Fruit fly (Drosophila melanogaster): ENCODE results near the gene Spn77Bb.

Spn77Bb gene

dm6 chr3L:20276615-20277014 is 44.1 kb upstream of the Spn77Bb start (continued):
- TF ChIP-seq hb (GFP tag; IDR thresholded peaks at IDR 0.05; ENCODE audit: partially characterized antibody) = no peak
- peak; percentile 24; the same call in 1 of the 3 replicates for TF ChIP-seq CG11560 (tag; IDR thresholded peaks at IDR 0.05)
- TF ChIP-seq Max (GFP tag; optimal IDR thresholded peaks at IDR 0.05) = peak; percentile 2
- no peak for TF ChIP-seq tup (GFP tag; optimal IDR thresholded peaks at IDR 0.05)
- TF ChIP-seq bcd (GFP tag; optimal IDR thresholded peaks at IDR 0.05) = peak; percentile 37
- peak; percentile 7 for TF ChIP-seq CG13296 (GFP tag; optimal IDR thresholded peaks at IDR 0.05)
- TF ChIP-seq fd96Cb (tag; optimal IDR thresholded peaks at IDR 0.05) = peak; percentile 45
- peak; percentile 65 for TF ChIP-seq row (GFP tag; IDR thresholded peaks at IDR 0.05)
- TF ChIP-seq CG12219 (GFP tag; optimal IDR thresholded peaks at IDR 0.05) = peak; percentile 22
- TF ChIP-seq GATAe (GFP tag; conservative IDR thresholded peaks at IDR 0.05) = no peak
- TF ChIP-seq CG6689 (GFP tag; IDR thresholded peaks at IDR 0.05) = 0 out of 2 replicates have a peak, but pooled peaks have one; percentile 39
- TF ChIP-seq nau (GFP tag; optimal IDR thresholded peaks at IDR 0.05) = peak; percentile 29
- TF ChIP-seq CG9727 (GFP tag; optimal IDR thresholded peaks at IDR 0.05) = peak; percentile 24
- TF ChIP-seq CG32772 (GFP tag; IDR thresholded peaks at IDR 0.05) = peak; percentile 42; the same call in 1 of the 2 replicates
- peak; percentile 39 for TF ChIP-seq CHES-1-like (GFP tag; optimal IDR thresholded peaks at IDR 0.05)
- TF ChIP-seq CG10654 (GFP tag; optimal IDR thresholded peaks at IDR 0.05) = no peak
- TF ChIP-seq CoRest (tag; optimal IDR thresholded peaks at IDR 0.05) = peak; percentile 39
- TF ChIP-seq HLH54F (GFP tag; optimal IDR thresholded peaks at IDR 0.05) = peak; percentile 20
- TF ChIP-seq lola (GFP tag; optimal IDR thresholded peaks at IDR 0.05) = no peak
- TF ChIP-seq CG30431 (GFP tag; optimal IDR thresholded peaks at IDR 0.05) = no peak
- TF ChIP-seq pan (optimal IDR thresholded peaks at IDR 0.05) = no peak
- TF ChIP-seq pan (GFP tag; optimal IDR thresholded peaks at IDR 0.05 in 1 of 2, IDR thresholded peaks at IDR 0.05 in 1 of 2) = peak in 1 of 2 experiments; percentile 65
- peak; percentile 18 for TF ChIP-seq emc (GFP tag; optimal IDR thresholded peaks at IDR 0.05)
- peak; percentile 66 for TF ChIP-seq Ets65A (GFP tag)
- no peak for TF ChIP-seq CG12236 (GFP tag; optimal IDR thresholded peaks at IDR 0.05)
- TF ChIP-seq Dref (GFP tag; IDR thresholded peaks at IDR 0.05) = no peak; the same call in 1 of the 2 replicates
- TF ChIP-seq Oli (tag; optimal IDR thresholded peaks at IDR 0.05) = peak; percentile 47
- peak; percentile 52 for TF ChIP-seq Rfx (GFP tag; IDR thresholded peaks at IDR 0.05)
- TF ChIP-seq sob (GFP tag; IDR thresholded peaks at IDR 0.05) = peak; percentile 54
- TF ChIP-seq Optix (GFP tag; IDR thresholded peaks at IDR 0.05) = no peak
- peak; percentile 27 for TF ChIP-seq zfh2 (GFP tag; optimal IDR thresholded peaks at IDR 0.05)
- peak; percentile 54 for TF ChIP-seq HLH3B (GFP tag; IDR thresholded peaks at IDR 0.05)
- peak; percentile 7 for TF ChIP-seq nerfin-1 (tag; optimal IDR thresholded peaks at IDR 0.05)
- peak; percentile 16 for TF ChIP-seq CG12659 (GFP tag; optimal IDR thresholded peaks at IDR 0.05)
- TF ChIP-seq tap (tag; optimal IDR thresholded peaks at IDR 0.05) = peak; percentile 17
- peak; percentile 30 for TF ChIP-seq CG8924 (tag; optimal IDR thresholded peaks at IDR 0.05)
- peak; percentile 12 for TF ChIP-seq nmo (GFP tag; optimal IDR thresholded peaks at IDR 0.05)
- peak; percentile 45 for TF ChIP-seq Fer3 (tag; optimal IDR thresholded peaks at IDR 0.05)
- TF ChIP-seq CG10209 (GFP tag; optimal IDR thresholded peaks at IDR 0.05) = peak; percentile 14
- TF ChIP-seq pnt (GFP tag; optimal IDR thresholded peaks at IDR 0.05) = peak; percentile 62
- TF ChIP-seq CG7839 (tag; optimal IDR thresholded peaks at IDR 0.05) = peak; percentile 63
- peak; percentile 17 to 20 for TF ChIP-seq chif (GFP tag; optimal IDR thresholded peaks at IDR 0.05)
- TF ChIP-seq tgo (GFP tag; IDR thresholded peaks at IDR 0.05) = peak; percentile 53; the same call in 2 of the 3 replicates
- peak; percentile 20 for TF ChIP-seq en (GFP tag; optimal IDR thresholded peaks at IDR 0.05)
- peak; percentile 52 for TF ChIP-seq CG12391 (tag; optimal IDR thresholded peaks at IDR 0.05)
- no peak for TF ChIP-seq CG4404 (GFP tag; IDR thresholded peaks at IDR 0.05)
- peak; percentile 8 to 66 for TF ChIP-seq Hr51 (GFP tag; optimal IDR thresholded peaks at IDR 0.05)
- peak; percentile 28 for TF ChIP-seq crc (GFP tag; optimal IDR thresholded peaks at IDR 0.05)
- no peak for TF ChIP-seq sna (GFP tag; IDR thresholded peaks at IDR 0.05; ENCODE audit: partially characterized antibody)
- TF ChIP-seq mam (GFP tag; optimal IDR thresholded peaks at IDR 0.05) = peak; percentile 40
- no peak for TF ChIP-seq CG7928 (GFP tag; optimal IDR thresholded peaks at IDR 0.05)
